Worm (Caenorhabditis elegans) whole organism, young adult: ENCODE results near the gene ilys-1.

ENCODE experiments used
- F33H1.4 ChIP-seq: fragments of 200-800 bp; sonication (Bioruptor generic); IDR thresholded peaks from 2 replicates; pipeline ENCODE4 v1.3.6; 2022; ENCODE audit warnings: missing genetic modification reagents, missing genetic modification characterization, missing compliant biosample characterization
- Y53F4B.3 ChIP-seq: fragments of 200-800 bp; sonication (Bioruptor generic); IDR thresholded peaks from 2 replicates; pipeline ENCODE4 v1.3.6; 2022; ENCODE audit warnings: missing genetic modification reagents, missing genetic modification characterization, missing compliant biosample characterization
- ama-1 ChIP-seq, 3 experiments: fragments of 150-350 bp in 1 of 3; sonication (generic microtip) in 2 of 3; optimal IDR thresholded peaks; 2 replicates each; lab custom pipeline; 2014 to 2018; ENCODE audit warnings: missing biosample characterization in 2 of 3, missing genetic modification characterization in 2 of 3, missing genetic modification reagents in 2 of 3
- aptf-2 ChIP-seq: fragments of 200-800 bp; sonication (Bioruptor generic); conservative IDR thresholded peaks from 2 replicates; pipeline ENCODE4 v1.3.6; 2022; ENCODE audit warnings: missing genetic modification reagents, missing genetic modification characterization, missing compliant biosample characterization
- aptf-3 ChIP-seq: fragments of 200-800 bp; sonication (Bioruptor generic); IDR thresholded peaks from 2 replicates; pipeline ENCODE4 v1.3.6; 2022; ENCODE audit warnings: missing genetic modification characterization, missing compliant biosample characterization
- attf-3 ChIP-seq: fragments of 200-800 bp; sonication (Bioruptor generic); conservative IDR thresholded peaks from 2 replicates; pipeline ENCODE4 v1.3.6; 2022; ENCODE audit warnings: missing genetic modification reagents, missing genetic modification characterization, missing compliant biosample characterization
- attf-6 ChIP-seq: fragments of 200-800 bp; sonication (Bioruptor generic); IDR thresholded peaks from 2 replicates; pipeline ENCODE4 v1.3.6; 2022; ENCODE audit warnings: missing genetic modification reagents, missing genetic modification characterization, missing compliant biosample characterization
- cebp-1 ChIP-seq, 2 experiments: fragments of 200-800 bp in 1 of 2; sonication (Bioruptor generic) in 1 of 2; sonication (generic microtip) in 1 of 2; IDR thresholded peaks in 1 of 2; optimal IDR thresholded peaks in 1 of 2; 2 replicates each; pipeline versions ENCODE4 v1.3.6 to Lab custom; 2017 to 2022; ENCODE audit warnings: missing compliant biosample characterization in 2 of 2, missing genetic modification characterization in 2 of 2, mild to moderate bottlenecking in 1 of 2, missing genetic modification reagents in 1 of 2, moderate library complexity in 1 of 2
- ceh-40 ChIP-seq: fragments of 200-800 bp; sonication (Bioruptor generic); IDR thresholded peaks from 2 replicates; pipeline ENCODE4 v1.3.6; 2022; ENCODE audit warnings: missing genetic modification characterization, missing compliant biosample characterization
- efl-1 ChIP-seq: fragments of 150-350 bp; optimal IDR thresholded peaks from 2 replicates; lab custom pipeline; 2014; ENCODE audit warnings: missing biosample characterization, missing genetic modification reagents, missing genetic modification characterization
- egrh-3 ChIP-seq: fragments of 200-800 bp; sonication (Bioruptor generic); IDR thresholded peaks from 2 replicates; pipeline ENCODE4 v1.3.6; 2022; ENCODE audit warnings: missing genetic modification reagents, missing genetic modification characterization, missing compliant biosample characterization
- hlh-12 ChIP-seq: sonication (generic microtip); optimal IDR thresholded peaks from 2 replicates; lab custom pipeline; 2016; ENCODE audit warnings: missing genetic modification characterization, missing compliant biosample characterization
- lag-1 ChIP-seq: fragments of 200-800 bp; sonication (Bioruptor generic); IDR thresholded peaks from 2 replicates; pipeline ENCODE4 v1.3.6; 2022; ENCODE audit warnings: missing genetic modification reagents, missing genetic modification characterization, missing compliant biosample characterization
- lin-26 ChIP-seq: fragments of 200-800 bp; sonication (Bioruptor generic); IDR thresholded peaks from 2 replicates; pipeline ENCODE4 v1.3.6; 2022; ENCODE audit warnings: missing genetic modification reagents, missing genetic modification characterization, missing compliant biosample characterization
- lin-40 ChIP-seq: sonication (generic microtip); optimal IDR thresholded peaks from 2 replicates; lab custom pipeline; 2016; ENCODE audit warnings: missing genetic modification characterization, mild to moderate bottlenecking, missing compliant biosample characterization, missing genotype, missing genetic modification reagents
- lin-54 ChIP-seq: fragments of 200-800 bp; sonication (Bioruptor generic); optimal IDR thresholded peaks from 2 replicates; lab custom pipeline; 2018; ENCODE audit warnings: mild to moderate bottlenecking, missing genetic modification characterization, missing compliant biosample characterization
- lir-1 ChIP-seq: fragments of 200-800 bp; sonication (Bioruptor generic); conservative IDR thresholded peaks from 2 replicates; pipeline ENCODE4 v1.3.6; 2022; ENCODE audit warnings: missing genetic modification reagents, missing genetic modification characterization, missing compliant biosample characterization
- nhr-120 ChIP-seq: fragments of 200-800 bp; sonication (Bioruptor generic); IDR thresholded peaks from 2 replicates; pipeline ENCODE4 v1.3.6; 2022; ENCODE audit warnings: missing genetic modification characterization, missing compliant biosample characterization
- nhr-80 ChIP-seq: sonication (generic microtip); optimal IDR thresholded peaks from 2 replicates; lab custom pipeline; 2016; ENCODE audit warnings: missing genetic modification characterization, missing compliant biosample characterization
- rec-8 ChIP-seq, 2 experiments: sonication (generic microtip); optimal IDR thresholded peaks; 2 replicates each; lab custom pipeline; 2016; ENCODE audit warnings: mild to moderate bottlenecking in 2 of 2, missing genetic modification characterization in 2 of 2, missing genetic modification reagents in 2 of 2, missing genotype in 2 of 2, missing biosample characterization in 1 of 2, missing compliant biosample characterization in 1 of 2, moderate library complexity in 1 of 2
- sdz-38 ChIP-seq: sonication (generic microtip); optimal IDR thresholded peaks from 2 replicates; lab custom pipeline; 2016; ENCODE audit warnings: missing genotype, missing genetic modification characterization, missing compliant biosample characterization
- sea-2 ChIP-seq: fragments of 200-800 bp; sonication (Bioruptor generic); IDR thresholded peaks from 2 replicates; pipeline ENCODE4 v1.3.6; 2022; ENCODE audit warnings: missing genetic modification characterization, missing compliant biosample characterization
- somi-1 ChIP-seq: fragments of 200-800 bp; sonication (Bioruptor generic); optimal IDR thresholded peaks from 2 replicates; lab custom pipeline; 2018; ENCODE audit warnings: mild to moderate bottlenecking, missing genetic modification characterization, missing compliant biosample characterization
- tbp1 ChIP-seq: fragments of 200-800 bp; sonication (Bioruptor generic); optimal IDR thresholded peaks from 2 replicates; lab custom pipeline; 2018; ENCODE audit warnings: mild to moderate bottlenecking, missing genetic modification characterization, missing compliant biosample characterization
- tlf-1 ChIP-seq: fragments of 200-800 bp; sonication (Bioruptor generic); optimal IDR thresholded peaks from 2 replicates; lab custom pipeline; 2018; ENCODE audit warnings: mild to moderate bottlenecking, missing genetic modification characterization, missing compliant biosample characterization
- xnd-1 ChIP-seq: sonication (generic microtip); optimal IDR thresholded peaks from 2 replicates; lab custom pipeline; 2016; ENCODE audit warnings: missing genotype, missing genetic modification reagents, missing genetic modification characterization, missing compliant biosample characterization
- ztf-3 ChIP-seq: fragments of 200-800 bp; sonication (Bioruptor generic); optimal IDR thresholded peaks from 2 replicates; lab custom pipeline; 2018; ENCODE audit warnings: mild to moderate bottlenecking, missing genetic modification characterization, missing compliant biosample characterization

Gene ilys-1

DNA sequence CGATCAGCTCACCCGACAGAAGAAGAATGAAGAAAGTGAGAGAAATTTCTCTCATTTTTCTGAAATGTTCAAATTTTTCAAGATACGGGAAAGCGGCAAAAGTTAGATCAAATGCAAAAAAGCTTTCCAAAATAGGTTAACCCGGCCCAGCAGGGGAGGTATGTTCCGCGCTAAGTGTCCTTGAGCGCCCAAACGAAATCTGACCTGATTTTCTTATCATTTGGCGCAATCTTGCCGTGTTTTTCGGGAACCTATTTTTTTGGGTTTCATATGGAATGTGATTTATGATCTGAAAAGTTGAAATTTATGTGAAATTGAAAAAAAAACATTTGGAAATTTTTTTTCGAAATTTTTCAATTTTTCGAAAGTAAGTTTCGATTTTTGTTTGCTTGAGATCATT is 6.9 kb upstream of the ilys-1 start, which contains the start of gene cdh-10:
cdh-10 (minus strand) TSS at position 59 of the 400 bp plus-strand sequence.
- TF ChIP-seq aptf-2 (GFP tag; lab: Robert Waterston, UW) (no peak), tlf-1 (no peak)

DNA sequence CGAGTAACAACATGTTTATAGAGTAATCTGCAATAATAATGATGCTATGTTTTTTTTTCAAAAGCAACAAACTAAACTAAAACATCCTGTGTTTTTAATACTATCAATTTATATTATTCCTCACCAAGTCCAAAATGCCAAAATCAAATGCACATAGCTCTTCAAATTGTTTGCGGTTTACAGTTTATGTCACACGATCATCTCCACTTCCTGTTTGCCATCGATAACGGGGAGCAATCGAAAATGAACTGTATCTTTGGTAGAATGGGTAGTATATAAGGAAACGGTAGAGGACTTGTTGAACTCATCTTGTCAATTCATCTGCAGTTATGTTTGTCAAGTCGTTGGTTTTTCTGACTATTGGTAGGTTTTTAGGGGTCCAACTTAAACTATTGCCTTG is 6.1 kb upstream of the ilys-1 start, which contains the start of gene ilys-3:
ilys-3 (plus strand) TSS at position 301 of the 400 bp plus-strand sequence.
- no peak for TF ChIP-seq sdz-38 (tag; lab: Kevin White, UChicago)
- no peak for TF ChIP-seq lin-40 (tag; lab: Kevin White, UChicago)
- no peak for TF ChIP-seq ceh-40
- TF ChIP-seq hlh-12 (tag; lab: Kevin White, UChicago): no peak
- no peak for TF ChIP-seq somi-1 (GFP tag; lab: Kevin White, UChicago)
- TF ChIP-seq rec-8 (tag; optimal IDR thresholded peaks at IDR 0.05; lab: Kevin White, UChicago): no peak
- TF ChIP-seq Y53F4B.3 (GFP tag; lab: Robert Waterston, UW): no peak
- no peak for TF ChIP-seq xnd-1

DNA sequence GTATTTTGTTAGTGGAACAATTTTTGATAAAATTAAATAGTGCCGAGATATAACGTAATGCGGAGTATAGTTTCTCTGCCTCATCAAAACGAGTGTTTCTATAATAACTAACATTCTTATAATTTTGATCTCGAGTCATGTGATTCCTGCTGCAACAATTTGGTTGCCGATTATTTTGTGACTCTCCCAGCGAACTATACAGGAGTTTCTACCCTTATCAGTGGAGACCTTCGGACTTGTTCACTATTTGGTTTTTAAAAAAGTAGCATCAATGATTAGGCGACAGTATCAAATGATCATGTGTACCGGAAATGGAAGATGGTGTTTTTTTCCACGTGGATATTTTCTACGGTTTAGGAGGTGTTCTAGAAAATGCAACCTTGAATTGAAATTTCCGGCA is 4.0 kb upstream of the ilys-1 start:
- TF ChIP-seq lin-54 (GFP tag; lab: Kevin White, UChicago) (no peak), cebp-1 (GFP tag; IDR thresholded peaks at IDR 0.05; lab: Robert Waterston, UW) (no peak), cebp-1 (tag; optimal IDR thresholded peaks at IDR 0.05; lab: Kevin White, UChicago) (no peak), tbp1 (GFP tag; lab: Kevin White, UChicago) (no peak), aptf-2 (GFP tag; lab: Robert Waterston, UW) (no peak), nhr-80 (tag; lab: Kevin White, UChicago) (peak; percentile 64), ama-1 (optimal IDR thresholded peaks at IDR 0.05; lab: Kevin White, UChicago) (no peak), ama-1 (GFP tag; optimal IDR thresholded peaks at IDR 0.05; lab: Kevin White, UChicago) (no peak)

DNA sequence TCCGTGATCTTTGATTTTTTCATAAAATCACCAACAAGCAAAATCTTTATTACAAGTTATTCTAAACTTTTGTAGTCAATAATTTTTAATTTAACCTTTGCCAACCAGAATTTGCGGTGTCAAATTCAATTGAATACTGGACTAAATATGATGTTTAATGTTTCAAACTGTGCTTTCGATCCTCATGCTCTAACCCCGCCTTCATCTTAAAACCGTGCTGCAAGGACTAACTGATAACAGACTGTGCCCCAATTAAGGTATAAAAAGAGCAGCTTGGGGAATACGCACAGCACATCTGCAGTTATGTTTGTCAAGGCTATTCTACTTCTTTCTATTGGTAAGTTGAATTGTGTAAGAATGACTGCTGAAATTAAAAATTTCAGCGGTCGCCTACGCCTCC is 2.8 kb upstream of the ilys-1 start, which contains the start of gene ilys-2:
ilys-2 (plus strand) TSS at position 301 of the 400 bp plus-strand sequence.
- TF ChIP-seq attf-3 (GFP tag; lab: Robert Waterston, UW): no peak
- TF ChIP-seq ztf-3 (GFP tag; lab: Kevin White, UChicago): no peak
- TF ChIP-seq lin-40 (tag; lab: Kevin White, UChicago): no peak
- TF ChIP-seq tbp1 (GFP tag; lab: Kevin White, UChicago): no peak

- TF ChIP-seq attf-3 (GFP tag; lab: Robert Waterston, UW) (no peak), lin-26 (GFP tag; lab: Robert Waterston, UW) (no peak), attf-6 (no peak), nhr-120 (no peak), egrh-3 (no peak), lag-1 (no peak), lin-40 (tag; lab: Kevin White, UChicago) (no peak), F33H1.4 (GFP tag; lab: Robert Waterston, UW) (no peak), efl-1 (GFP tag; lab: Kevin White, UChicago) (no peak), lir-1 (GFP tag; lab: Robert Waterston, UW) (no peak), sea-2 (GFP tag; lab: Robert Waterston, UW) (no peak)
- TF ChIP-seq, all 124 proteins: peak for 0
Observed at ce11 chrIV:2476386-2476785, 6.2 kb downstream of the ilys-1 start, which contains the start of gene grd-16. Gene grd-16 (plus strand): TSS chrIV:2476686.

DNA sequence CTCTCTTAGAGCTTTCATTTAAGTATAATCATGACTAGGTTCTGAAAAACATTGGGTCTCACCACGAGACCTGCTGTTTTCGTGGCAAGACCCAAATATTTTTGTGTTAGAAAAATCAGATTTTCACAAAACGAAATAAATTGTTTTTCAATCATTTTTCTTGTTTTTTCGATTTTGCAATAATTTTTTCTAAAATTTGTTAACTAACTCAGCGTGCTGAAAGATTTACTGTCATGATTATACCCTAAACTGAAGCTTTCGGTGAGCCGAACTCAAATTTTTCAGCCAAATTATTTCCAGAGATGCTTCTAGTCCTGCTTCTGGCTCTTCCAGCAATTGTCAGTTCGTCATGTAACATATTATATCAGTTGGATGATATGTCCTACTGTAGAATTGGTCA is 11.7 kb downstream of the ilys-1 start, which contains the start of gene Y69A2AL.2:
Y69A2AL.2 (plus strand) TSS at position 301 of the 400 bp plus-strand sequence.
- TF ChIP-seq aptf-3 (GFP tag; lab: Robert Waterston, UW): no peak
